Worm (Caenorhabditis elegans) whole organism, L1 larva: ENCODE results near the gene sri-29.

ENCODE experiments used
- lin-39 ChIP-seq: fragments of 150-350 bp; optimal IDR thresholded peaks from 2 replicates; lab custom pipeline; 2014; ENCODE audit warnings: missing biosample characterization, missing genetic modification reagents, missing genetic modification characterization
- mep-1 ChIP-seq: fragments of 150-350 bp; optimal IDR thresholded peaks from 2 replicates; lab custom pipeline; 2014; ENCODE audit warnings: missing biosample characterization, missing genetic modification characterization
- unc-130 ChIP-seq: fragments of 150-350 bp; optimal IDR thresholded peaks from 2 replicates; lab custom pipeline; 2017; ENCODE audit warnings: missing biosample characterization, missing genetic modification characterization, inconsistent platforms
- ztf-11 ChIP-seq, 2 experiments: sonication (generic microtip); optimal IDR thresholded peaks; 2 replicates each; lab custom pipeline; 2016 to 2017; ENCODE audit warnings: missing genetic modification characterization in 2 of 2, missing biosample characterization in 1 of 2, missing compliant biosample characterization in 1 of 2

ce11 chrII:3076915-3077314 lies 32.8 kb downstream of the sri-29 start, which contains the start of gene Y25C1A.8:
- TF ChIP-seq lin-39: peak; percentile 94
- TF ChIP-seq ztf-11 (tag; optimal IDR thresholded peaks at IDR 0.05; lab: Kevin White, UChicago): peak; percentile 26 to 85
- peak; percentile 91 for TF ChIP-seq mep-1 (tag; lab: Kevin White, UChicago)
- TF ChIP-seq unc-130 (tag; lab: Kevin White, UChicago): peak; percentile 84
